Fruit fly (Drosophila melanogaster) whole organism, embryonic: ENCODE results near the gene hyd.

Experiments
- Bdp1 ChIP-seq: fragments of 200-800 bp; sonication (Bioruptor generic); optimal IDR thresholded peaks from 3 replicates; lab custom pipeline; 2016; ENCODE audit warnings: missing biosample characterization, missing genetic modification characterization
- Bgb ChIP-seq: fragments of 200-800 bp; sonication (Bioruptor generic); IDR thresholded peaks from 2 replicates; pipeline ENCODE4 v1.3.6; 2022; ENCODE audit warnings: missing biosample characterization, missing genetic modification characterization; ENCODE audit not compliant: partially characterized antibody
- CG11085 ChIP-seq: fragments of 200-800 bp; sonication (Bioruptor generic); IDR thresholded peaks from 2 replicates; pipeline ENCODE4 v1.3.6; 2022; ENCODE audit warnings: missing biosample characterization, missing genetic modification characterization
- CG11398 ChIP-seq: fragments of 200-800 bp; sonication (Bioruptor generic); optimal IDR thresholded peaks from 2 replicates; lab custom pipeline; 2016; ENCODE audit warnings: missing biosample characterization, missing genetic modification characterization
- CG11696 ChIP-seq: fragments of 200-800 bp; sonication (Bioruptor generic); IDR thresholded peaks from 2 replicates; pipeline ENCODE4 v1.3.6; 2022; ENCODE audit warnings: missing biosample characterization, missing genetic modification characterization
- CG12391 ChIP-seq: fragments of 200-800 bp; sonication (Bioruptor generic); optimal IDR thresholded peaks from 3 replicates; lab custom pipeline; 2018; ENCODE audit warnings: missing biosample characterization, mild to moderate bottlenecking, missing genetic modification characterization, moderate library complexity
- CG12744 ChIP-seq: fragments of 200-800 bp; sonication (Bioruptor generic); optimal IDR thresholded peaks from 2 replicates; lab custom pipeline; 2016; ENCODE audit warnings: missing biosample characterization, missing genetic modification characterization
- CG13775 ChIP-seq: fragments of 200-800 bp; sonication (Bioruptor generic); optimal IDR thresholded peaks from 3 replicates; lab custom pipeline; 2017; ENCODE audit warnings: missing biosample characterization, mild to moderate bottlenecking, missing genetic modification characterization
- CG15479 ChIP-seq: fragments of 200-800 bp; sonication (Bioruptor generic); optimal IDR thresholded peaks from 3 replicates; lab custom pipeline; 2019; ENCODE audit warnings: missing biosample characterization, mild to moderate bottlenecking, missing genetic modification characterization, moderate library complexity
- CG15696 ChIP-seq: fragments of 200-800 bp; sonication (Bioruptor generic); optimal IDR thresholded peaks from 2 replicates; lab custom pipeline; 2019; ENCODE audit warnings: missing biosample characterization, mild to moderate bottlenecking, missing genetic modification characterization, moderate library complexity
- CG17385 ChIP-seq: fragments of 200-800 bp; sonication (Bioruptor generic); optimal IDR thresholded peaks from 3 replicates; lab custom pipeline; 2018; ENCODE audit warnings: missing biosample characterization, mild to moderate bottlenecking, missing genetic modification characterization
- CG18476 ChIP-seq: fragments of 200-800 bp; sonication (Bioruptor generic); optimal IDR thresholded peaks from 2 replicates; lab custom pipeline; 2016; ENCODE audit warnings: missing biosample characterization, mild to moderate bottlenecking, missing genetic modification characterization
- CG31224 ChIP-seq: fragments of 200-800 bp; sonication (Bioruptor generic); IDR thresholded peaks from 2 replicates; pipeline ENCODE4 v1.3.6; 2022; ENCODE audit warnings: missing biosample characterization, missing genetic modification characterization
- CG31365 ChIP-seq: fragments of 200-800 bp; sonication (Bioruptor generic); optimal IDR thresholded peaks from 2 replicates; lab custom pipeline; 2018; ENCODE audit warnings: missing biosample characterization, mild to moderate bottlenecking, missing genetic modification characterization
- CG32767 ChIP-seq: fragments of 200-800 bp; sonication (Bioruptor generic); IDR thresholded peaks from 2 replicates; pipeline ENCODE4 v1.3.6; 2022; ENCODE audit warnings: missing biosample characterization, missing genetic modification characterization
- CG4328 ChIP-seq: fragments of 200-800 bp; sonication (Bioruptor generic); optimal IDR thresholded peaks from 3 replicates; lab custom pipeline; 2017; ENCODE audit warnings: missing biosample characterization, missing genetic modification reagents, missing genetic modification characterization
- CG4707 ChIP-seq: fragments of 200-800 bp; sonication (Bioruptor generic); optimal IDR thresholded peaks from 2 replicates; lab custom pipeline; 2018; ENCODE audit warnings: missing biosample characterization, mild to moderate bottlenecking, missing genetic modification characterization, moderate library complexity
- CG4854 ChIP-seq: fragments of 200-800 bp; sonication (Bioruptor generic); optimal IDR thresholded peaks from 2 replicates; lab custom pipeline; 2016; ENCODE audit warnings: missing biosample characterization, missing genetic modification characterization, inconsistent platforms
- CG7357 ChIP-seq: fragments of 200-800 bp; sonication (Bioruptor generic); IDR thresholded peaks from 3 replicates; pipeline ENCODE4 v1.3.6; 2022; ENCODE audit warnings: missing biosample characterization, missing genetic modification characterization
- CG8359 ChIP-seq: fragments of 200-800 bp; sonication (Bioruptor generic); optimal IDR thresholded peaks from 2 replicates; lab custom pipeline; 2017; ENCODE audit warnings: missing biosample characterization, mild to moderate bottlenecking, missing genetic modification characterization, borderline replicate concordance
- CG8944 ChIP-seq: fragments of 200-800 bp; sonication (Bioruptor generic); optimal IDR thresholded peaks from 3 replicates; lab custom pipeline; 2016; ENCODE audit warnings: missing biosample characterization, missing genetic modification characterization
- CG9215 ChIP-seq: fragments of 200-800 bp; sonication (Bioruptor generic); IDR thresholded peaks from 2 replicates; pipeline ENCODE4 v1.3.6; 2022; ENCODE audit warnings: missing biosample characterization, missing genetic modification characterization
- CG9817 ChIP-seq: fragments of 200-800 bp; sonication (Bioruptor generic); optimal IDR thresholded peaks from 2 replicates; lab custom pipeline; 2018; ENCODE audit warnings: missing biosample characterization, mild to moderate bottlenecking, missing genetic modification characterization, moderate library complexity
- CG9876 ChIP-seq: fragments of 200-800 bp; sonication (Bioruptor generic); optimal IDR thresholded peaks from 2 replicates; lab custom pipeline; 2016; ENCODE audit warnings: missing biosample characterization, missing genetic modification characterization
- CG9932 ChIP-seq: fragments of 200-800 bp; sonication (Bioruptor generic); IDR thresholded peaks from 2 replicates; pipeline ENCODE4 v1.3.6; 2022; ENCODE audit warnings: missing biosample characterization, missing genetic modification characterization
- CTCF ChIP-seq: fragments of 200-800 bp; sonication (Bioruptor generic); optimal IDR thresholded peaks from 2 replicates; lab custom pipeline; 2017; ENCODE audit warnings: missing biosample characterization, mild to moderate bottlenecking, missing genetic modification characterization, moderate library complexity
- Dref ChIP-seq: fragments of 200-800 bp; sonication (Bioruptor generic); IDR thresholded peaks from 2 replicates; pipeline ENCODE4 v1.3.6; 2022; ENCODE audit warnings: missing biosample characterization, missing genetic modification characterization
- E2f2 ChIP-seq: fragments of 200-800 bp; sonication (Bioruptor generic); IDR thresholded peaks from 2 replicates; pipeline ENCODE4 v1.3.6; 2022; ENCODE audit warnings: missing biosample characterization, missing genetic modification characterization
- HmgZ ChIP-seq: fragments of 200-800 bp; sonication (Bioruptor generic); optimal IDR thresholded peaks from 2 replicates; lab custom pipeline; 2018; ENCODE audit warnings: missing biosample characterization, mild to moderate bottlenecking, missing genetic modification characterization
- Kr ChIP-seq: fragments of 200-800 bp; sonication (Bioruptor generic); optimal IDR thresholded peaks from 2 replicates; lab custom pipeline; 2017; ENCODE audit warnings: missing biosample characterization, mild to moderate bottlenecking, missing genetic modification characterization
- MTF-1 ChIP-seq: fragments of 200-800 bp; sonication (Bioruptor generic); optimal IDR thresholded peaks from 2 replicates; lab custom pipeline; 2018; ENCODE audit warnings: missing biosample characterization, mild to moderate bottlenecking, missing genetic modification characterization, borderline replicate concordance
- NC2β ChIP-seq: fragments of 200-800 bp; sonication (Bioruptor generic); optimal IDR thresholded peaks from 2 replicates; lab custom pipeline; 2016; ENCODE audit warnings: missing biosample characterization, missing genetic modification characterization
- Ravus ChIP-seq: fragments of 200-800 bp; sonication (Bioruptor generic); IDR thresholded peaks from 2 replicates; pipeline ENCODE4 v1.3.6; 2022; ENCODE audit warnings: missing biosample characterization, missing genetic modification characterization
- Rfx ChIP-seq: fragments of 200-800 bp; sonication (Bioruptor generic); IDR thresholded peaks from 2 replicates; pipeline ENCODE4 v1.3.6; 2022; ENCODE audit warnings: missing biosample characterization, missing genetic modification characterization
- YL-1 ChIP-seq: fragments of 200-800 bp; sonication (Bioruptor generic); optimal IDR thresholded peaks from 3 replicates; lab custom pipeline; 2017; ENCODE audit warnings: missing biosample characterization, mild to moderate bottlenecking, missing genetic modification characterization
- ato ChIP-seq: fragments of 200-800 bp; sonication (Bioruptor generic); IDR thresholded peaks from 2 replicates; pipeline ENCODE4 v1.3.6; 2022; ENCODE audit warnings: missing biosample characterization, missing genetic modification characterization; ENCODE audit not compliant: partially characterized antibody
- btn ChIP-seq: fragments of 200-800 bp; sonication (Bioruptor generic); optimal IDR thresholded peaks from 2 replicates; lab custom pipeline; 2016; ENCODE audit warnings: missing biosample characterization, missing genetic modification characterization
- chinmo ChIP-seq: fragments of 200-800 bp; sonication (Bioruptor generic); IDR thresholded peaks from 4 replicates; pipeline ENCODE4 v1.3.6; 2022; ENCODE audit warnings: missing biosample characterization, missing genetic modification characterization; ENCODE audit not compliant: partially characterized antibody
- dimm ChIP-seq: fragments of 200-800 bp; sonication (Bioruptor generic); IDR thresholded peaks from 2 replicates; pipeline ENCODE4 v1.3.6; 2022; ENCODE audit warnings: missing biosample characterization, missing genetic modification characterization
- dm ChIP-seq: fragments of 200-800 bp; sonication (Bioruptor generic); optimal IDR thresholded peaks from 3 replicates; lab custom pipeline; 2016; ENCODE audit warnings: missing biosample characterization, missing genetic modification characterization
- fd102C ChIP-seq: fragments of 200-800 bp; sonication (Bioruptor generic); optimal IDR thresholded peaks from 2 replicates; lab custom pipeline; 2018; ENCODE audit warnings: missing biosample characterization, mild to moderate bottlenecking, missing genetic modification characterization, moderate library complexity
- gt ChIP-seq: fragments of 200-800 bp; sonication (Bioruptor generic); IDR thresholded peaks from 2 replicates; pipeline ENCODE4 v1.3.6; 2022; ENCODE audit warnings: missing biosample characterization, missing genetic modification characterization
- hth ChIP-seq: fragments of >200 bp; optimal IDR thresholded peaks from 2 replicates; lab custom pipeline; 2017; ENCODE audit warnings: inconsistent platforms
- lab ChIP-seq: fragments of 200-800 bp; sonication (Bioruptor generic); optimal IDR thresholded peaks from 3 replicates; lab custom pipeline; 2017; ENCODE audit warnings: missing biosample characterization, missing genetic modification characterization, mild to moderate bottlenecking, moderate library complexity, missing genetic modification reagents
- mld ChIP-seq: fragments of 200-800 bp; sonication (Bioruptor generic); IDR thresholded peaks from 3 replicates; pipeline ENCODE4 v1.3.6; 2022; ENCODE audit warnings: missing biosample characterization, missing genetic modification characterization; ENCODE audit not compliant: partially characterized antibody
- nom ChIP-seq: fragments of 200-800 bp; sonication (Bioruptor generic); optimal IDR thresholded peaks from 2 replicates; lab custom pipeline; 2017; ENCODE audit warnings: missing biosample characterization, missing genetic modification characterization, mild to moderate bottlenecking, moderate library complexity, missing genetic modification reagents
- onecut ChIP-seq: fragments of 200-800 bp; sonication (Bioruptor generic); IDR thresholded peaks from 2 replicates; pipeline ENCODE4 v1.3.6; 2022; ENCODE audit warnings: missing biosample characterization, missing genetic modification characterization
- run ChIP-seq: fragments of 200-800 bp; sonication (Bioruptor generic); optimal IDR thresholded peaks from 3 replicates; lab custom pipeline; 2018; ENCODE audit warnings: missing biosample characterization, mild to moderate bottlenecking, missing genetic modification characterization
- salm ChIP-seq: fragments of 200-800 bp; sonication (Bioruptor generic); optimal IDR thresholded peaks from 2 replicates; lab custom pipeline; 2018; ENCODE audit warnings: missing biosample characterization, mild to moderate bottlenecking, missing genetic modification characterization
- sisA ChIP-seq: fragments of 200-800 bp; sonication (Bioruptor generic); IDR thresholded peaks from 2 replicates; pipeline ENCODE4 v1.3.6; 2022; ENCODE audit warnings: missing biosample characterization, missing genetic modification characterization
- tap ChIP-seq: fragments of 200-800 bp; optimal IDR thresholded peaks from 3 replicates; lab custom pipeline; 2019; ENCODE audit warnings: missing biosample characterization, mild to moderate bottlenecking, missing genetic modification characterization, moderate library complexity
- toy ChIP-seq: fragments of 200-800 bp; sonication (Bioruptor generic); IDR thresholded peaks from 2 replicates; pipeline ENCODE4 v1.3.6; 2022; ENCODE audit warnings: missing biosample characterization, missing genetic modification characterization

hyd gene

dm6 chr3R:9702567-9702966, 22.8 kb downstream of the hyd start (continued):
- TF ChIP-seq CG15696 (tag; lab: Kevin White, UChicago) (peak; percentile 69), YL-1 (peak; percentile 75), run (tag; lab: Kevin White, UChicago) (peak; percentile 87), fd102C (peak; percentile 78), NC2β (peak; percentile 71), CG9876 (GFP tag; lab: Kevin White, UChicago) (peak; percentile 38), CG4854 (GFP tag; lab: Kevin White, UChicago) (peak; percentile 88), MTF-1 (GFP tag; lab: Kevin White, UChicago) (peak; percentile 78), dimm (no peak), CG9932 (GFP tag; lab: Robert Waterston, UW) (no peak), CG31365 (tag; lab: Kevin White, UChicago) (peak; percentile 83), CG7357 (GFP tag; lab: Robert Waterston, UW) (peak; percentile 80), toy (GFP tag; lab: Robert Waterston, UW) (no peak), CG31224 (no peak), gt (GFP tag; lab: Robert Waterston, UW) (no peak), hth (lab: Kevin White, UChicago) (no peak), Bdp1 (peak; percentile 62), CG8944 (GFP tag; lab: Kevin White, UChicago) (peak; percentile 70), CG8359 (peak; percentile 62), CG12744 (GFP tag; lab: Kevin White, UChicago) (peak; percentile 87), salm (tag; lab: Kevin White, UChicago) (peak; percentile 87), CG32767 (GFP tag; lab: Robert Waterston, UW) (no peak), btn (peak; percentile 46), CG12391 (tag; lab: Kevin White, UChicago) (peak; percentile 91), tap (tag; lab: Kevin White, UChicago) (peak; percentile 92), dm (GFP tag; lab: Kevin White, UChicago) (peak; percentile 67), nom (GFP tag; lab: Kevin White, UChicago) (no peak), Kr (no peak), CG11696 (no peak), CG17385 (GFP tag; lab: Kevin White, UChicago) (peak; percentile 88), CG13775 (peak; percentile 73), CG4707 (GFP tag; lab: Kevin White, UChicago) (peak; percentile 81), CG11085 (GFP tag; lab: Robert Waterston, UW) (no peak), CG11398 (GFP tag; lab: Kevin White, UChicago) (peak; percentile 72), CG18476 (GFP tag; lab: Kevin White, UChicago) (peak; percentile 85), sisA (GFP tag; lab: Robert Waterston, UW) (no peak), Rfx (GFP tag; lab: Robert Waterston, UW) (no peak), Bgb (GFP tag; lab: Robert Waterston, UW) (no peak), lab (peak; percentile 95), chinmo (no peak), ato (no peak), mld (GFP tag; lab: Robert Waterston, UW) (no peak), CG9215 (GFP tag; lab: Robert Waterston, UW) (no peak), CG9817 (peak; percentile 84), Ravus (no peak), E2f2 (no peak), CTCF (peak; percentile 54), onecut (peak; percentile 84), HmgZ (tag; lab: Kevin White, UChicago) (peak; percentile 86), Dref (no peak), CG4328 (GFP tag; lab: Kevin White, UChicago) (peak; percentile 55), CG15479 (GFP tag; lab: Kevin White, UChicago) (peak; percentile 58)
